Fruit fly (Drosophila melanogaster) whole organism, prepupa: ENCODE data around the gene Fie.
A peak's percentile ranks its signal among the peaks of the same experiment; 100 is the strongest.

Experiments used
- Blimp-1 ChIP-seq: fragments of 200-800 bp; sonication (Bioruptor generic); optimal IDR thresholded peaks from 3 replicates; lab custom pipeline; 2017; ENCODE audit warnings: missing biosample characterization, missing genetic modification characterization, mild to moderate bottlenecking, moderate library complexity, missing genetic modification reagents
- CG11294 ChIP-seq: fragments of 200-800 bp; sonication (Bioruptor generic); IDR thresholded peaks from 2 replicates; pipeline ENCODE4 v1.3.6; 2022; ENCODE audit warnings: missing biosample characterization, missing genetic modification characterization
- CG11762 ChIP-seq: fragments of 200-800 bp; sonication (Bioruptor generic); optimal IDR thresholded peaks from 3 replicates; lab custom pipeline; 2016; ENCODE audit warnings: missing biosample characterization, missing genetic modification characterization; ENCODE audit not compliant: insufficient read depth
- CG11902 ChIP-seq: fragments of 200-800 bp; sonication (Bioruptor generic); optimal IDR thresholded peaks from 3 replicates; lab custom pipeline; 2016; ENCODE audit warnings: missing biosample characterization, missing genetic modification characterization
- CG15336 ChIP-seq: fragments of 200-800 bp; sonication (Bioruptor generic); IDR thresholded peaks from 2 replicates; pipeline ENCODE4 v1.3.6; 2022; ENCODE audit warnings: missing biosample characterization, missing genetic modification characterization
- CG1621 ChIP-seq: fragments of 200-800 bp; sonication (Bioruptor generic); optimal IDR thresholded peaks from 3 replicates; lab custom pipeline; 2018; ENCODE audit warnings: missing biosample characterization, mild to moderate bottlenecking, missing genetic modification characterization
- CG3032 ChIP-seq: fragments of 200-800 bp; optimal IDR thresholded peaks from 2 replicates; lab custom pipeline; 2019; ENCODE audit warnings: missing biosample characterization, mild to moderate bottlenecking, missing genetic modification characterization, moderate library complexity
- CG32006 ChIP-seq: fragments of 200-800 bp; sonication (Bioruptor generic); optimal IDR thresholded peaks from 3 replicates; lab custom pipeline; 2017; ENCODE audit warnings: missing biosample characterization, mild to moderate bottlenecking, missing genetic modification characterization
- CG3919 ChIP-seq: fragments of 200-800 bp; sonication (Bioruptor generic); optimal IDR thresholded peaks from 3 replicates; lab custom pipeline; 2016; ENCODE audit warnings: missing biosample characterization, missing genetic modification characterization
- CG4318 ChIP-seq: fragments of 200-800 bp; sonication (Bioruptor generic); optimal IDR thresholded peaks from 3 replicates; lab custom pipeline; 2017; ENCODE audit warnings: missing biosample characterization, mild to moderate bottlenecking, missing genetic modification characterization
- CG6163 ChIP-seq: fragments of 200-800 bp; sonication (Bioruptor generic); IDR thresholded peaks from 3 replicates; pipeline ENCODE4 v1.3.6; 2022; ENCODE audit warnings: missing biosample characterization, missing genetic modification characterization
- CG6276 ChIP-seq: fragments of 200-800 bp; sonication (Bioruptor generic); optimal IDR thresholded peaks from 2 replicates; lab custom pipeline; 2017; ENCODE audit warnings: missing biosample characterization, mild to moderate bottlenecking, missing genetic modification characterization
- CG6792 ChIP-seq: fragments of 200-800 bp; sonication (Bioruptor generic); optimal IDR thresholded peaks from 3 replicates; lab custom pipeline; 2016; ENCODE audit warnings: missing biosample characterization, missing genetic modification characterization
- CG6808 ChIP-seq: fragments of 200-800 bp; sonication (Bioruptor generic); optimal IDR thresholded peaks from 3 replicates; lab custom pipeline; 2017; ENCODE audit warnings: missing biosample characterization, missing genetic modification characterization, mild to moderate bottlenecking, moderate library complexity, missing genetic modification reagents
- CG7368 ChIP-seq: fragments of 200-800 bp; sonication (Bioruptor generic); optimal IDR thresholded peaks from 3 replicates; lab custom pipeline; 2016; ENCODE audit warnings: missing biosample characterization, missing genetic modification characterization
- Eip75B ChIP-seq: fragments of 200-800 bp; sonication (Bioruptor generic); optimal IDR thresholded peaks from 3 replicates; lab custom pipeline; 2016; ENCODE audit warnings: missing biosample characterization, missing genetic modification characterization
- Eip78C ChIP-seq: fragments of 200-800 bp; sonication (Bioruptor generic); peaks from one replicate; lab custom pipeline; 2016; ENCODE audit warnings: missing biosample characterization, missing genetic modification characterization
- Eip93F ChIP-seq: fragments of 200-800 bp; sonication (Bioruptor generic); optimal IDR thresholded peaks from 2 replicates; lab custom pipeline; 2016; ENCODE audit warnings: missing biosample characterization, mild to moderate bottlenecking, missing genetic modification characterization
- Ets96B ChIP-seq: fragments of 200-800 bp; optimal IDR thresholded peaks from 2 replicates; lab custom pipeline; 2019; ENCODE audit warnings: missing biosample characterization, mild to moderate bottlenecking, missing genetic modification characterization, moderate library complexity
- Gug ChIP-seq: fragments of 200-800 bp; sonication (Bioruptor generic); IDR thresholded peaks from 2 replicates; pipeline ENCODE4 v1.3.6; 2022; ENCODE audit warnings: missing biosample characterization, missing genetic modification characterization
- Hr38 ChIP-seq: sonication (Bioruptor generic); optimal IDR thresholded peaks from 2 replicates; lab custom pipeline; 2016; ENCODE audit warnings: missing biosample characterization, missing genetic modification characterization
- Hr39 ChIP-seq: fragments of 200-800 bp; sonication (Bioruptor generic); optimal IDR thresholded peaks from 2 replicates; lab custom pipeline; 2016; ENCODE audit warnings: missing biosample characterization, missing genetic modification characterization
- Lpt ChIP-seq: fragments of 200-800 bp; sonication (Bioruptor generic); optimal IDR thresholded peaks from 3 replicates; lab custom pipeline; 2016; ENCODE audit warnings: missing biosample characterization, missing genetic modification characterization
- Met ChIP-seq: fragments of 200-800 bp; sonication (Bioruptor generic); optimal IDR thresholded peaks from 3 replicates; lab custom pipeline; 2016; ENCODE audit warnings: missing biosample characterization, missing genetic modification characterization
- OdsH ChIP-seq: fragments of 200-800 bp; sonication (Bioruptor generic); optimal IDR thresholded peaks from 3 replicates; lab custom pipeline; 2016; ENCODE audit warnings: missing biosample characterization, missing genetic modification characterization
- Sox102F ChIP-seq: fragments of 200-800 bp; sonication (Bioruptor generic); optimal IDR thresholded peaks from 2 replicates; lab custom pipeline; 2016; ENCODE audit warnings: missing biosample characterization, mild to moderate bottlenecking, missing genetic modification characterization
- Sox14 ChIP-seq: fragments of 200-800 bp; sonication (Bioruptor generic); optimal IDR thresholded peaks from 3 replicates; lab custom pipeline; 2016; ENCODE audit warnings: missing biosample characterization, missing genetic modification characterization
- Sox15 ChIP-seq: fragments of 200-800 bp; sonication (Bioruptor generic); optimal IDR thresholded peaks from 3 replicates; lab custom pipeline; 2016; ENCODE audit warnings: missing biosample characterization, missing genetic modification characterization
- achi ChIP-seq: fragments of 200-800 bp; sonication (Bioruptor generic); optimal IDR thresholded peaks from 3 replicates; lab custom pipeline; 2016; ENCODE audit warnings: missing biosample characterization, missing genetic modification characterization
- acj6 ChIP-seq: fragments of 200-800 bp; sonication (Bioruptor generic); optimal IDR thresholded peaks from 3 replicates; lab custom pipeline; 2016; ENCODE audit warnings: missing biosample characterization, missing genetic modification characterization
- cyc ChIP-seq: fragments of 200-800 bp; sonication (Bioruptor generic); optimal IDR thresholded peaks from 3 replicates; lab custom pipeline; 2016; ENCODE audit warnings: missing biosample characterization, missing genetic modification characterization
- dsx ChIP-seq: fragments of 200-800 bp; optimal IDR thresholded peaks from 3 replicates; lab custom pipeline; 2019; ENCODE audit warnings: missing biosample characterization, mild to moderate bottlenecking, missing genetic modification characterization, moderate library complexity; ENCODE audit not compliant: poor library complexity, severe bottlenecking
- eg ChIP-seq: fragments of 200-800 bp; sonication (Bioruptor generic); IDR thresholded peaks from 3 replicates; pipeline ENCODE4 v1.3.6; 2022; ENCODE audit warnings: missing biosample characterization, missing genetic modification characterization
- fd59A ChIP-seq: fragments of 200-800 bp; sonication (Bioruptor generic); optimal IDR thresholded peaks from 2 replicates; lab custom pipeline; 2017; ENCODE audit warnings: missing biosample characterization, mild to moderate bottlenecking, missing genetic modification characterization, missing genetic modification reagents
- fd85E ChIP-seq: fragments of 200-800 bp; sonication (Bioruptor generic); optimal IDR thresholded peaks from 3 replicates; lab custom pipeline; 2016; ENCODE audit warnings: missing biosample characterization, missing genetic modification characterization
- fkh ChIP-seq: fragments of 200-800 bp; sonication (Bioruptor generic); optimal IDR thresholded peaks from 3 replicates; lab custom pipeline; 2017; ENCODE audit warnings: missing biosample characterization, mild to moderate bottlenecking, missing genetic modification characterization, moderate library complexity
- lz ChIP-seq: fragments of 200-800 bp; sonication (Bioruptor generic); optimal IDR thresholded peaks from 3 replicates; lab custom pipeline; 2016; ENCODE audit warnings: missing biosample characterization, missing genetic modification characterization
- net ChIP-seq: fragments of 200-800 bp; sonication (Bioruptor generic); optimal IDR thresholded peaks from 3 replicates; lab custom pipeline; 2016; ENCODE audit warnings: missing biosample characterization, missing genetic modification characterization
- pdm3 ChIP-seq: fragments of 200-800 bp; sonication (Bioruptor generic); optimal IDR thresholded peaks from 3 replicates; lab custom pipeline; 2016; ENCODE audit warnings: missing biosample characterization, missing genetic modification characterization
- salr ChIP-seq, 2 experiments: fragments of 200-800 bp; sonication (Bioruptor generic); optimal IDR thresholded peaks; 3 replicates each; lab custom pipeline; 2016 to 2018; ENCODE audit warnings: missing biosample characterization in 2 of 2, missing genetic modification characterization in 2 of 2, mild to moderate bottlenecking in 1 of 2
- spab ChIP-seq: fragments of 200-800 bp; sonication (Bioruptor generic); optimal IDR thresholded peaks from 2 replicates; lab custom pipeline; 2017; ENCODE audit warnings: missing biosample characterization, mild to moderate bottlenecking, missing genetic modification characterization, missing genetic modification reagents
- ss ChIP-seq, 2 experiments: fragments of 200-800 bp; sonication (Bioruptor generic); optimal IDR thresholded peaks; 2 replicates in 1 of 2; 3 replicates in 1 of 2; lab custom pipeline; 2017 to 2018; ENCODE audit warnings: mild to moderate bottlenecking in 2 of 2, missing biosample characterization in 2 of 2, missing genetic modification characterization in 2 of 2, moderate library complexity in 1 of 2
- svp ChIP-seq: fragments of 200-800 bp; sonication (Bioruptor generic); peaks from one replicate; lab custom pipeline; 2016; ENCODE audit warnings: missing biosample characterization, missing genetic modification characterization
- topi ChIP-seq: fragments of 200-800 bp; sonication (Bioruptor generic); optimal IDR thresholded peaks from 3 replicates; lab custom pipeline; 2016; ENCODE audit warnings: missing biosample characterization, missing genetic modification characterization
- vri ChIP-seq: fragments of 200-800 bp; sonication (Bioruptor generic); optimal IDR thresholded peaks from 3 replicates; lab custom pipeline; 2016; ENCODE audit warnings: missing biosample characterization, mild to moderate bottlenecking, missing genetic modification characterization

Gene Fie

dm6 chr3L:3865290-3865891, 27.0 kb upstream of the Fie start:
- peak; percentile 51 for TF ChIP-seq svp
- no peak for TF ChIP-seq spab
- TF ChIP-seq ss (GFP tag; optimal IDR thresholded peaks at IDR 0.05; lab: Kevin White, UChicago): peak in 1 of 2 experiments; percentile 69
- peak; percentile 7 for TF ChIP-seq CG3919
- no peak for TF ChIP-seq Hr38
- peak; percentile 29 for TF ChIP-seq dsx (GFP tag; lab: Kevin White, UChicago)
- TF ChIP-seq Eip78C: peak; percentile 4

dm6 chr3L:3866429-3866828, 25.9 kb upstream of the Fie start:
- TF ChIP-seq CG3919 (peak; percentile 13), Lpt (GFP tag; lab: Kevin White, UChicago) (no peak), Gug (GFP tag; lab: Robert Waterston, UW) (no peak), ss (GFP tag; optimal IDR thresholded peaks at IDR 0.05; lab: Kevin White, UChicago) (peak in 1 of 2 experiments; percentile 8), Hr39 (GFP tag; lab: Kevin White, UChicago) (no peak), lz (no peak), CG6276 (GFP tag; lab: Kevin White, UChicago) (no peak), Eip75B (GFP tag; lab: Kevin White, UChicago) (no peak)

dm6 chr3L:3868014-3868413, 24.4 kb upstream of the Fie start:
- TF ChIP-seq CG6276 (GFP tag; lab: Kevin White, UChicago) (no peak), fkh (no peak), Blimp-1 (GFP tag; lab: Kevin White, UChicago) (no peak), CG15336 (GFP tag; lab: Robert Waterston, UW) (peak; percentile 71), fd85E (no peak), CG7368 (GFP tag; lab: Kevin White, UChicago) (peak; percentile 16), Lpt (GFP tag; lab: Kevin White, UChicago) (no peak), Hr39 (GFP tag; lab: Kevin White, UChicago) (peak; percentile 76), vri (GFP tag; lab: Kevin White, UChicago) (peak; percentile 61), Hr38 (no peak), Sox14 (peak; percentile 51), fd59A (GFP tag; lab: Kevin White, UChicago) (peak; percentile 59), CG32006 (GFP tag; lab: Kevin White, UChicago) (peak; percentile 59), topi (GFP tag; lab: Kevin White, UChicago) (peak; percentile 66), Sox15 (GFP tag; lab: Kevin White, UChicago) (peak; percentile 37), Gug (GFP tag; lab: Robert Waterston, UW) (peak; percentile 55; the same call in 1 of the 2 replicates), CG6808 (GFP tag; lab: Kevin White, UChicago) (peak; percentile 50), acj6 (peak; percentile 69), CG11902 (no peak), CG11762 (peak; percentile 20), CG11294 (no peak), salr (GFP tag; optimal IDR thresholded peaks at IDR 0.05; lab: Kevin White, UChicago) (peak in 1 of 2 experiments; percentile 47), eg (peak; percentile 63), achi (GFP tag; lab: Kevin White, UChicago) (peak; percentile 64), Eip75B (GFP tag; lab: Kevin White, UChicago) (peak; percentile 68), Met (peak; percentile 76), net (GFP tag; lab: Kevin White, UChicago) (peak; percentile 52), CG1621 (tag; lab: Kevin White, UChicago) (peak; percentile 61), pdm3 (GFP tag; lab: Kevin White, UChicago) (peak; percentile 58), spab (peak; percentile 47), Eip93F (GFP tag; lab: Kevin White, UChicago) (peak; percentile 14), dsx (GFP tag; lab: Kevin White, UChicago) (peak; percentile 73), svp (peak; percentile 90), CG3032 (peak; percentile 71), Sox102F (GFP tag; lab: Kevin White, UChicago) (peak; percentile 69), CG6163 (GFP tag; lab: Robert Waterston, UW) (peak; percentile 82), CG6792 (GFP tag; lab: Kevin White, UChicago) (peak; percentile 62), CG3919 (peak; percentile 68), ss (GFP tag; optimal IDR thresholded peaks at IDR 0.05; lab: Kevin White, UChicago) (peak; percentile 32 to 68), CG4318 (peak; percentile 13), Ets96B (tag; lab: Kevin White, UChicago) (peak; percentile 60), cyc (GFP tag; lab: Kevin White, UChicago) (peak; percentile 72), OdsH (GFP tag; lab: Kevin White, UChicago) (peak; percentile 62)
